Fruit fly (Drosophila melanogaster): ENCODE data around the gene Nf-YC.
A peak's percentile ranks its signal among the peaks of the same experiment; 100 is the strongest.

DNA sequence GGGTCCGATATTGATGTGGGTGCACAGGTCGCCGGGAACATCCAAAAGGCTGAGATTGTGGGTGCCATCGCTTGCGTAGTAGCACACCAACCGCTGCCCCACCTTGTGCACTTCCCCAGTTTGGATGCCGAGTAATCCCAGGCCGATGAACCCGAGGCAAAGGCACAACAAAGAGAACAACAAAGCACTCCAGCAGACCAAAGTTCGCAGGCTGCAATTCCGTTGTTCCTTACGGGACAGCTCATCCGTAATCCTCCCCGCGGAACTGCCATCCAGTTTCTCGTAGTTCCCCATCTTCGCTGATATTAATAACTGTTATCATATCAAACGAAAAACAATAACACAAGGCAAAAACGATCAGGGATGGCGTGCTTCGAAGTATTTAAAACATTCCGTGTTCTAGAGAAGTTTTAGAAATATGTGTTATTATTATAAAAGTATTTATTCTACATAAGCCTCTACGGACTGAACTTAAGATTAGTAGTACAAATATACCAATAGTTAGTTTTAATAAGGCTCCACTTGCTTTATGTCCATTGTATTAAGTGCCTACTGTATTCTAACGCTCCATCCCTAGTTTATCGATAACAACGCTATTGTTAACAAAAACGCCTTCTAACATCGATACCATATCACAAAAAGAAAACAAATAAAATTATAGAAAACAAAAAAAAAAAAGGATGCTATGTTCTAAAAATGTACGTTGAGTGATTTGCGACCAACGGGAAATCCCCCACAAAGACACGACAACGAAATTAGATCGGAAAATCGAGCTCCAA is 28.6 kb upstream of the Nf-YC start, which contains the start of the genes Cht11 and CG4558:
- TF ChIP-seq Myc (optimal IDR thresholded peaks at IDR 0.05): no peak
- peak; percentile 90 for TF ChIP-seq psq (GFP tag; optimal IDR thresholded peaks at IDR 0.05)
- no peak for TF ChIP-seq GATAd (GFP tag; optimal IDR thresholded peaks at IDR 0.05)
- no peak for TF ChIP-seq Rel (GFP tag; optimal IDR thresholded peaks at IDR 0.05)
- TF ChIP-seq Rel (tag; optimal IDR thresholded peaks at IDR 0.05): peak; percentile 95
- peak; percentile 89 for TF ChIP-seq fru (GFP tag; optimal IDR thresholded peaks at IDR 0.05)
- TF ChIP-seq lola (GFP tag; optimal IDR thresholded peaks at IDR 0.05): no peak
- TF ChIP-seq Hnf4 (GFP tag; optimal IDR thresholded peaks at IDR 0.05): peak; percentile 87
- TF ChIP-seq dmrt93B (GFP tag; optimal IDR thresholded peaks at IDR 0.05): peak; percentile 62
- peak; percentile 76 for TF ChIP-seq sv (GFP tag; optimal IDR thresholded peaks at IDR 0.05)
- TF ChIP-seq pan (optimal IDR thresholded peaks at IDR 0.05): no peak

All from whole organism, wandering third instar larva.